Worm (Caenorhabditis elegans): ENCODE measurements around the gene fipr-20.
A peak's percentile ranks its signal among the peaks of the same experiment; 100 is the strongest.

fipr-20 gene

DNA sequence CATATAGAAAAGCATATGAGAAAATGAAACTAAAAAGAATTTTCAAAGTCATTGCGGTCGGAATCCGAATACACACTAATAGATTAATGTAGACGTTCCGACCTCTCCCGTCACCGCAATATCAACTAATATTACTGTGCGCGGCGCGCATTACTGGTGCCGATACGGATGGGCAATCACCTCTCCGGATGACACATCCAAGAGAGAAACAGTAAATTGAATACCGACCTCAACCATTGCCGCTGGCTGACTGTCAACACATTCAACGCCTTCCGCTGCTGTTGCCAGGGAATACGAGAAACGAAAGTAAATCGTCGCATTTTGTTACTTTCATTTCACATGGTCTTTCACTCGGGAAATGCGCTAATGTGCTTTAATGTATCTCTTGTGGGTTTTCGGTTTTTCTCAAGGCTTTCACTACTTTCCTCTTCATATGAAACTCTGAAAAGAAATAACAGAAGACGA is 32.7 kb upstream of the fipr-20 start (continued):
- TF ChIP-seq zim-3 (tag; optimal IDR thresholded peaks at IDR 0.05) (peak; percentile 74), ztf-25 (GFP tag; IDR thresholded peaks at IDR 0.05) (peak; percentile 54; the same call in 1 of the 2 replicates), F52B5.7 (tag; optimal IDR thresholded peaks at IDR 0.05) (peak; percentile 89), lag-1 (GFP tag; IDR thresholded peaks at IDR 0.05) (no peak), cebp-1 (GFP tag; IDR thresholded peaks at IDR 0.05) (no peak), cebp-1 (tag; optimal IDR thresholded peaks at IDR 0.05) (peak; percentile 45), lir-1 (GFP tag; conservative IDR thresholded peaks at IDR 0.05) (no peak; the same call in 1 of the 2 replicates), Y56A3A.18 (GFP tag; IDR thresholded peaks at IDR 0.05) (peak; percentile 81), aptf-2 (GFP tag; conservative IDR thresholded peaks at IDR 0.05) (no peak), egrh-3 (GFP tag; IDR thresholded peaks at IDR 0.05) (no peak), tbx-9 (tag; optimal IDR thresholded peaks at IDR 0.05; ENCODE audit: borderline replicate concordance) (peak; percentile 94), sea-2 (GFP tag; IDR thresholded peaks at IDR 0.05) (no peak), ztf-3 (GFP tag; optimal IDR thresholded peaks at IDR 0.05) (no peak), rec-8 (tag; optimal IDR thresholded peaks at IDR 0.05) (peak; percentile 6 to 50), madf-3 (GFP tag; IDR thresholded peaks at IDR 0.05) (peak; percentile 87), ama-1 (optimal IDR thresholded peaks at IDR 0.05) (no peak), ama-1 (GFP tag; optimal IDR thresholded peaks at IDR 0.05) (peak; percentile 53 to 90), F49E8.2 (tag; optimal IDR thresholded peaks at IDR 0.05; ENCODE audit: insufficient read depth) (peak; percentile 66), lsy-27 (tag; optimal IDR thresholded peaks at IDR 0.05; ENCODE audit: borderline replicate concordance, insufficient read depth) (no peak), attf-6 (GFP tag; IDR thresholded peaks at IDR 0.05) (peak; percentile 75), nfya-1 (tag; optimal IDR thresholded peaks at IDR 0.05; ENCODE audit: borderline replicate concordance, insufficient read depth) (no peak), Y53G8AR.9 (GFP tag; conservative IDR thresholded peaks at IDR 0.05) (peak; percentile 85), ceh-100 (GFP tag; IDR thresholded peaks at IDR 0.05) (peak; percentile 59; the same call in 1 of the 2 replicates), die-1 (tag; optimal IDR thresholded peaks at IDR 0.05) (peak; percentile 30), mxl-1 (tag; optimal IDR thresholded peaks at IDR 0.05) (no peak), egl-44 (GFP tag; IDR thresholded peaks at IDR 0.05) (no peak), snpc-3.4 (tag; optimal IDR thresholded peaks at IDR 0.05) (peak; percentile 48), F57A8.1 (GFP tag; optimal IDR thresholded peaks at IDR 0.05) (no peak), D2030.7 (GFP tag; IDR thresholded peaks at IDR 0.05) (peak; percentile 30; the same call in 1 of the 2 replicates), let-526 (GFP tag; IDR thresholded peaks at IDR 0.05) (no peak), pha-4 (tag; optimal IDR thresholded peaks at IDR 0.05) (no peak), tlf-1 (GFP tag; optimal IDR thresholded peaks at IDR 0.05) (peak; percentile 73), chd-7 (tag; optimal IDR thresholded peaks at IDR 0.05) (peak; percentile 90), bed-2 (GFP tag; IDR thresholded peaks at IDR 0.05) (no peak), lin-40 (tag; optimal IDR thresholded peaks at IDR 0.05) (peak; percentile 14), nfyb-1 (GFP tag; IDR thresholded peaks at IDR 0.05) (peak; percentile 68; the same call in 1 of the 2 replicates), unc-130 (GFP tag; optimal IDR thresholded peaks at IDR 0.05) (peak; percentile 56), F57C9.4 (tag; optimal IDR thresholded peaks at IDR 0.05) (no peak), Y67H2A.10 (GFP tag; conservative IDR thresholded peaks at IDR 0.05) (no peak), rcor-1 (GFP tag; IDR thresholded peaks at IDR 0.05) (peak; percentile 51; the same call in 1 of the 2 replicates), B0019.2 (GFP tag; conservative IDR thresholded peaks at IDR 0.05) (no peak), F55B11.4 (tag; optimal IDR thresholded peaks at IDR 0.05; ENCODE audit: borderline replicate concordance, insufficient read depth) (no peak), F23B12.7 (tag; optimal IDR thresholded peaks at IDR 0.05; ENCODE audit: insufficient read depth) (no peak), lin-54 (GFP tag; optimal IDR thresholded peaks at IDR 0.05) (peak; percentile 45), ekl-4 (GFP tag; IDR thresholded peaks at IDR 0.05) (peak; percentile 76), sptf-2 (GFP tag; optimal IDR thresholded peaks at IDR 0.05) (no peak), mcd-1 (GFP tag; IDR thresholded peaks at IDR 0.05) (peak; percentile 47), fkh-3 (tag; optimal IDR thresholded peaks at IDR 0.05) (peak; percentile 97)

Measured in whole organism, young adult.